Fruit fly (Drosophila melanogaster) Kc167 (cell line): ENCODE results near the gene Sirt2.

Experiments
- Myc ChIP-seq: fragments of >200 bp; optimal IDR thresholded peaks from 2 replicates; lab custom pipeline; 2017; ENCODE audit warnings: missing external identifiers
- Sin3A ChIP-seq: fragments of >200 bp; optimal IDR thresholded peaks from 2 replicates; lab custom pipeline; 2018; ENCODE audit warnings: missing external identifiers
- h ChIP-seq: fragments of >200 bp; optimal IDR thresholded peaks from 3 replicates; lab custom pipeline; 2018; ENCODE audit warnings: missing external identifiers
- insv ChIP-seq: fragments of >200 bp; optimal IDR thresholded peaks from 3 replicates; lab custom pipeline; 2018; ENCODE audit warnings: missing external identifiers
- psq ChIP-seq: fragments of >200 bp; optimal IDR thresholded peaks from 2 replicates; lab custom pipeline; 2017; ENCODE audit warnings: missing external identifiers
- ttk ChIP-seq: sonication (Bioruptor generic); optimal IDR thresholded peaks from 2 replicates; lab custom pipeline; 2017; ENCODE audit warnings: missing external identifiers

Sirt2 gene

DNA sequence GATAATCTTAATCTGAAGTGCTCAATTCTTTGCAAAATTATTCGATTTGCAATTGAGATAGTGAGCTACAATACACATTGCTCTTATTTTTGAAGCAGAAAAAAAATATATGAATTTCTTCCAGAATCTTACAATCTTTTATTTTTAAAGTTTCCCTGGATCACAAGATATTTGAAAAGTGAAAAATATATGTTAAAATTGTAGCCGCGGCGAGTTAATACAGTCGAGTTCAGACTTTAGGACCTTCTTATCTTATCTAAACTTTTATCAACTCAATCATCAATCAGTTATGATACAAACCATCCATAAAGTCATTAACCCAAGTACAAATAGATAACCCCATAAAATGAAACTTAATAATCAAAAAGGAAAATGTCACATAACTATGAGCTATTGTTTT is 17.4 kb upstream of the Sirt2 start:
- TF ChIP-seq insv (lab: Kevin White, UChicago): no peak
- TF ChIP-seq Myc (lab: Kevin White, UChicago): no peak
- TF ChIP-seq h: no peak
- TF ChIP-seq ttk (lab: Kevin White, UChicago): no peak
- no peak for TF ChIP-seq Sin3A (lab: Kevin White, UChicago)
- no peak for TF ChIP-seq psq (lab: Kevin White, UChicago)

DNA sequence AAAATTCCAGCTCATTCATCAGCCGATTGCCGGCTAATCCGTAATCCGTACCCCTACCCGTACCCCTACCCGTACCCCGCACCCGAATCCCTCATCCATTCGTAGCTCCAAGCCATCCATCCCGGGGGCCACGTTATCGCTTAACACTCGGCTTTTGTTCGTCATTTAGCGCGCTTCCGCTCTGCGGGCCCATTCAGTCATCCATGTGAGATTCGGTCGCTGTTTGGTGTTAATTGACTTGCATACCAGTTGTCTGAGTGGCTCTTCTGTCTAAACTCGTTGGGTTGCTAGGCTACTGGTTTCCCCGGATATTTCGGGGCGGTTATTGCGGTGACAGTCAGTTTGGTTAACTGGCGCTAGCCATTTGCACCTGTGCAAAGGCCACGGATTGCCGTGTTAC is 16.9 kb upstream of the Sirt2 start:
- TF ChIP-seq Sin3A (lab: Kevin White, UChicago) (no peak), psq (lab: Kevin White, UChicago) (no peak)

DNA sequence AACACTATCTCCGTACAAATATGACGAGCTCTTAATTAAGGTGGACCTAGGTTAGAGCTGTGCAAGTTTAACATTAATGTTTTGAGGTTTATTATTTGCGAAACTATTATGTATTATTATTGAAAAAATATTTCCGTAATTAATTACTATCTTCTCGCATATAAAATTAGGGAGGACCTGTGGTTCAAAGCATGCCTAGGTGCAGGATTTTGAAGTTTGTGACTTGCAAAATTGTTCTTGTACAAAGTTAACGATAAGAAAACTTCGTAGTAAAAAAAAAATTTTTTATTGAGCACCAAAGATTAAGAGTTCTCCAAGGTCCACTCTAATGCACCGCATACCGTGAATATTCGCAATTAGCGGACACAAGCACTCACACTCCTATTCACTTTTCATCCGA is 15.4 kb upstream of the Sirt2 start:
- no peak for TF ChIP-seq h
- no peak for TF ChIP-seq Myc (lab: Kevin White, UChicago)
- TF ChIP-seq Sin3A (lab: Kevin White, UChicago): no peak
- TF ChIP-seq ttk (lab: Kevin White, UChicago): no peak
- TF ChIP-seq insv (lab: Kevin White, UChicago): no peak
- no peak for TF ChIP-seq psq (lab: Kevin White, UChicago)

DNA sequence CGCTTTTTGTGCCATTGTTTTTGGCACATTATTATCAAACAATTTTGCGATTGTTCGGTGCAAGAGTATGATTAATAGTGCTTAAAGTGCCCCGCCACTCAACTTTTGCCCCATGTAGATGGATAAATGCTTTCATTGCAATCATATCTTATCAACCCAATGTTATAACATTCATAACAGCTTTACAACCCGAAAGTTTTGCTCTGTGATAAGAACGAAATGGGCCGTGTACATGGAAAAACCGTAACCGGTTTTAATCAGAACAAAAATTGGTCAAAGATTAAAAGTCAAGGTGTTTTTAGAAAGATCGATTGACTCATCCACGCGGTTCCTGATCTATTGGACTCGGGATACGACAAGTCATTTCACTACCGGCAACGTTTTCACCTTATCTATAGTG is 11.7 kb upstream of the Sirt2 start:
- TF ChIP-seq insv (lab: Kevin White, UChicago): no peak
- TF ChIP-seq ttk (lab: Kevin White, UChicago): no peak
- no peak for TF ChIP-seq h
- no peak for TF ChIP-seq psq (lab: Kevin White, UChicago)
- TF ChIP-seq Sin3A (lab: Kevin White, UChicago): no peak

DNA sequence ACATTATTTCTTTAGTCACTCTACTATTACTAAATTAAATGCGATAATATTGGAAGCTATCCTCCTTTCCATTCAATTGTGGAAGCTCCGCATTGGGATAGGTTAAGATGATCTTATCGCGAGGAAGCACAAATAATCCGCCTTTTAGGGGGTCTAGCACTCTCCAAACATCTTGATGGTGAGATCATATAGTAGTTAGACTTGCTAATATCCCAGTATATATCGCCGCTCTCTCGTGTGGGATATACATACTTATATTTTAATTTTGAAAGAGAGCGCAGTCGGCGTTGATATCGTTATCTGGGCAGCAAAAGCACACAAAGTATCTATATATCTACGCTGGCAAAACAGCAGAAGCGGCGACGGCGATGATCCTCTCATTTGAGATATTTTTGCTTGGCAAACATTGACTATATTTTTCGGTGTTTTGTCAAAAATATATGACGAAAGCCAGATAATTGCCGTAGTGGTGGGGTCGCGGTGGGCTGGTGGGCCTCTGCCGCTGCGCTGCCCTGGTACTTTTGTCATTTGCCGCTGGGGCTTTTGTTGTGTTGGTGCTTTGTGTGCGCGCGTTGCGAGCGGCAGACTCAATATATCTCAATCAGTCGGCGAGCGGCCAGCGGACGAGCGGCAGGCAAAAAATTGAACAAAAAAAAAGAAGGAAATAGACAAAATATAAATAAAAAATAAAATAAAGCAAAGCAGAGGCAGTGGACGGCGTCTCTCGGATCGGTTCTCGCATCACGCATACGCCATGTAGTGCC is 10.7 kb upstream of the Sirt2 start:
- no peak for TF ChIP-seq Sin3A (lab: Kevin White, UChicago)
- no peak for TF ChIP-seq h
- no peak for TF ChIP-seq insv (lab: Kevin White, UChicago)
- no peak for TF ChIP-seq ttk (lab: Kevin White, UChicago)
- TF ChIP-seq Myc (lab: Kevin White, UChicago): no peak
- TF ChIP-seq psq (lab: Kevin White, UChicago): no peak

DNA sequence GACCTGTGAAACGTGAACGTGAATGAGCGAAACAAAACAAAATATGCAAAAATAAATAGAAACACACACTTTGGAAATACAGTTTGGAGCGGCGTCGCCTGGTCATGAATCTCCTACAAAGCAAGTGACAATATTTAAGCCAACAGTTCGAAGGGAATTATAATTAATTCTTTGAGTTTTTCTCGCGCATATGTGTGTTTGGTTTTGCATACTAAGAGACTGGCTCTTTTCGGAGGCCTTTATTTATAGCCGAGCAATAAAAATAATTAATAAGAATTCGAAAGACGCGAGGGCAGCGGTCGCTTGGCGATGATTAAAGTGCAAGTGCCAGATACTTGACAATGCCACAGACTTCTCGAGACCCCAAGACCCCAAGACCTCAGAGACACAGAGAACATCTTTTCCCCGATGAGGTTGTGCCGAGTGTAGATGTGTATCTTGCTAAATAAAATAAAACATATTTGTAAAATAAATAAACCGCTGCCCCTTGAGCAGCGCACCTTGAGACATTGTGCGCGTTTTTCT is 10.0 kb upstream of the Sirt2 start:
- TF ChIP-seq Myc (lab: Kevin White, UChicago): no peak
- TF ChIP-seq h: no peak
- no peak for TF ChIP-seq ttk (lab: Kevin White, UChicago)
- TF ChIP-seq insv (lab: Kevin White, UChicago): no peak
- TF ChIP-seq psq (lab: Kevin White, UChicago): no peak
- TF ChIP-seq Sin3A (lab: Kevin White, UChicago): no peak

DNA sequence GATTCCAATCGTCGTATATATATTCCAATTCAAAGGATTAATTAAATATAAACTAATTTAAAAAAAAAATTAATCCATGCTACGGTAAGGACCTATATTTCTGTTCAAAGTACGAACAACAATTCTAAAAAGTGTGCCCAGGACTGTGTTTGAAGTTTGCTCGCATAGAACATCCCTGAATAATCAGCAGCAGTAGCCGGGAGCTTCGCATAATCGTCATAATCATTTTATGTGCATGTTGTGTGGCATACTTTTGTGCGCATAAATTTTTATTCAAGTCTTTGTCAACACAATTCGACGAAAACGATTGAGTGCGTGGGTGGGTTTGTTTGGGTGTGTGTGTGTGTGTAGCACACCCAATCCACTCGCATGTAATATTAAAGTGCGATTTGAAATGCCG is 4.4 kb downstream of the Sirt2 start:
- TF ChIP-seq Myc (lab: Kevin White, UChicago): no peak
- no peak for TF ChIP-seq ttk (lab: Kevin White, UChicago)
- no peak for TF ChIP-seq insv (lab: Kevin White, UChicago)
- TF ChIP-seq Sin3A (lab: Kevin White, UChicago): no peak
- no peak for TF ChIP-seq h
- no peak for TF ChIP-seq psq (lab: Kevin White, UChicago)

DNA sequence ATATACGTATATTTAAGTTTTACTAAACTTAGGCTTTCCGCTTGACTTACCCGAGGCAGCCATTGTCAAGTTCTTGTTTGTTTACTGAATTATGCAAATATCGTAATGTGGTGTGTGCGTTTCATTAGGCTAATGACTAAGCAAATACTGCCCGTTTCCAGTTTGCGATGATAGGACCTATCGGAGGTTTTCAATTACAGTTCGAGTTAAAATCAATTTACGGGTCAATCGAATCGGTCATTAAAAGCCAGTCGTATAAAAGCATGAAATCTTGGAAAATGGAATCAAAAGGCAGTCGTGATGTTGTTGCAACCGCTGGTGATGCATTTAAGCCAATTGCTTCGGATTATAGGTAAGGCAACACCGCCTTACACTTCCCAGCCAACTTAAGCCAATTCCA is 10.4 kb downstream of the Sirt2 start, which contains the start of gene Ir92a:
Gene Ir92a, plus strand, starts transcription at position 301 of the 400 bp plus-strand sequence.
- TF ChIP-seq insv (lab: Kevin White, UChicago) (no peak), Sin3A (lab: Kevin White, UChicago) (no peak), psq (lab: Kevin White, UChicago) (no peak), ttk (lab: Kevin White, UChicago) (no peak), h (no peak), Myc (lab: Kevin White, UChicago) (no peak)

DNA sequence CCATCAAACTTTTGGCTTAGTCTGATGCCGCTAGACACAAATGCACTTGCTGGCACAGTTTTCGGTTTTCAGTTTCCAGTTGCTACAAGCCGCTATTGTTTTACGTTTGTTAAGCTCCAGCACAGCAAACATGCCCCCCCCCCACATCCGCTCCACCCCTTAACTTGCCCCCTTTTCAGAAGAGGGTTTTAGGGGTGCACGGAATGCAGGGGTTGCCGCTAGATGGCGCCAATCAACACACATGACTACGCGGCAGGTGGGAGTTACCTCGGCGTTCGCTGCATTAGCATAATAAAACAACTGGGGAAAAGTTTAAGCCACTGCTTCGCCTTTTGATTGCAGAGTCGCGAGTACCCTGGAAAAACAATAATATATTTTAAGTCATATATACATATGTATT is 18.6 kb downstream of the Sirt2 start:
- TF ChIP-seq psq (lab: Kevin White, UChicago) (no peak), insv (lab: Kevin White, UChicago) (no peak), Myc (lab: Kevin White, UChicago) (no peak), ttk (lab: Kevin White, UChicago) (no peak), h (no peak), Sin3A (lab: Kevin White, UChicago) (no peak)

DNA sequence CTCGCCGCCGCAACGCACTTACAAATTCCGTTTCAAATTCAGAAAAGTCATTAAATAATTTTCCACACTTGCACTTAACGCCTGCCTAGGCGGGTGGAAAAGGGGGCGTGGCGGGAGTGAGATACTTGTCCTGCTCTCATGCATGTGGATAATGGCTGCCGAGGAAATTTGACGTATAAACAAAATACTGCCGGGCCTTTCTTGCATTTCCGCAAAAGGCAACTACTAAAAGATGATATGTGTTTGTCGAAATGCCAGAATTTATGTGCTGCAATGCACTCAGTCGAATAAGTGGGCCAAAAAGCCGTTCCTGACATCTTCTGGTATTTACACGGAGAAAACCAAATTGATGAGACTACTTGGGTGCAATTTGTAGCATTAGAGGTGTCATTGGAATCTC is 22.0 kb downstream of the Sirt2 start:
- TF ChIP-seq psq (lab: Kevin White, UChicago): no peak
- no peak for TF ChIP-seq h
- no peak for TF ChIP-seq insv (lab: Kevin White, UChicago)
- TF ChIP-seq ttk (lab: Kevin White, UChicago): no peak
- TF ChIP-seq Myc (lab: Kevin White, UChicago): no peak
- no peak for TF ChIP-seq Sin3A (lab: Kevin White, UChicago)

DNA sequence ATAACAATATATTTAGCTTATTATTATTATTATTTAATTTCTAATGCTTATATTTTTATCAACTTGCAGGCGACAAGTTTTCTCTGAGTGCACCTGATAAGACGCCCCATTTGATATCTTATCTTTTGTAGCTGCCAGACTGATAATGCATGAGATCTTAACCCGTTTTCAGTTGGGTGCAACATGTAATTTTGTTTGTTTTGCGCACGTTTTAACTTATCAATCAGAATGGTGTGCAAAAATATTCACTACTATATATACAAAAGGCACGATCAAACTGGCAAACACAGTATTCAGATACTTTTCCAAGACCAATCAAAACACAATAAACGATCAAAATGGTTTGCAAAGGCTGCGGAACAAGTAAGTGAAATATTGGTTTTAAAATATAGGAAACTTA is 31.7 kb downstream of the Sirt2 start, which contains the start of gene MtnC:
Gene MtnC, plus strand, starts transcription at position 301 of the 400 bp plus-strand sequence.
- TF ChIP-seq ttk (lab: Kevin White, UChicago) (no peak), psq (lab: Kevin White, UChicago) (no peak), h (no peak), Sin3A (lab: Kevin White, UChicago) (no peak), Myc (lab: Kevin White, UChicago) (no peak)
